Worm (Caenorhabditis elegans) whole organism, young adult: ENCODE measurements around the gene fbxa-211.

ENCODE experiments used
- B0019.2 ChIP-seq: fragments of 200-800 bp; sonication (Bioruptor generic); conservative IDR thresholded peaks from 2 replicates; pipeline ENCODE4 v1.3.6; 2022; ENCODE audit warnings: missing genetic modification reagents, missing genetic modification characterization, missing compliant biosample characterization
- C06A6.2 ChIP-seq: fragments of 200-800 bp; sonication (Bioruptor generic); conservative IDR thresholded peaks from 2 replicates; pipeline ENCODE4 v1.3.6; 2022; ENCODE audit warnings: missing genetic modification characterization, missing compliant biosample characterization
- F52B5.7 ChIP-seq: sonication (generic microtip); optimal IDR thresholded peaks from 2 replicates; lab custom pipeline; 2016; ENCODE audit warnings: mild to moderate bottlenecking, missing genetic modification characterization, missing compliant biosample characterization
- Y53F4B.3 ChIP-seq: fragments of 200-800 bp; sonication (Bioruptor generic); IDR thresholded peaks from 2 replicates; pipeline ENCODE4 v1.3.6; 2022; ENCODE audit warnings: missing genetic modification reagents, missing genetic modification characterization, missing compliant biosample characterization
- Y56A3A.18 ChIP-seq: fragments of 200-800 bp; sonication (Bioruptor generic); IDR thresholded peaks from 2 replicates; pipeline ENCODE4 v1.3.6; 2022; ENCODE audit warnings: missing genetic modification reagents, missing genetic modification characterization, missing compliant biosample characterization
- Y79H2A.3 ChIP-seq: fragments of 200-800 bp; sonication (Bioruptor generic); conservative IDR thresholded peaks from 2 replicates; pipeline ENCODE4 v1.3.6; 2022; ENCODE audit warnings: missing genetic modification reagents, missing genetic modification characterization, missing compliant biosample characterization
- ama-1 ChIP-seq, 3 experiments: fragments of 150-350 bp in 1 of 3; sonication (generic microtip) in 2 of 3; optimal IDR thresholded peaks; 2 replicates each; lab custom pipeline; 2014 to 2018; ENCODE audit warnings: missing biosample characterization in 2 of 3, missing genetic modification characterization in 2 of 3, missing genetic modification reagents in 2 of 3
- attf-5 ChIP-seq: fragments of 200-800 bp; sonication (Bioruptor generic); optimal IDR thresholded peaks from 2 replicates; lab custom pipeline; 2018; ENCODE audit warnings: mild to moderate bottlenecking, missing genetic modification characterization, missing compliant biosample characterization
- bed-1 ChIP-seq: fragments of 200-800 bp; sonication (Bioruptor generic); IDR thresholded peaks from 2 replicates; pipeline ENCODE4 v1.3.6; 2022; ENCODE audit warnings: missing genetic modification reagents, missing genetic modification characterization, missing compliant biosample characterization
- ccch-3 ChIP-seq: fragments of 200-800 bp; sonication (Bioruptor generic); optimal IDR thresholded peaks from 2 replicates; lab custom pipeline; 2018; ENCODE audit warnings: mild to moderate bottlenecking, missing genetic modification characterization, missing compliant biosample characterization
- ceh-27 ChIP-seq: fragments of 200-800 bp; sonication (Bioruptor generic); optimal IDR thresholded peaks from 2 replicates; lab custom pipeline; 2018; ENCODE audit warnings: mild to moderate bottlenecking, missing genetic modification characterization, moderate library complexity, missing compliant biosample characterization
- ceh-58 ChIP-seq: fragments of 200-800 bp; sonication (Bioruptor generic); IDR thresholded peaks from 2 replicates; pipeline ENCODE4 v1.3.6; 2022; ENCODE audit warnings: missing genetic modification characterization, missing compliant biosample characterization
- die-1 ChIP-seq: sonication (generic microtip); optimal IDR thresholded peaks from 2 replicates; lab custom pipeline; 2016; ENCODE audit warnings: missing genotype, mild to moderate bottlenecking, missing genetic modification characterization, missing compliant biosample characterization
- dox-1 ChIP-seq: fragments of 200-800 bp; sonication (Bioruptor generic); IDR thresholded peaks from 2 replicates; pipeline ENCODE4 v1.3.6; 2022; ENCODE audit warnings: missing genetic modification reagents, missing genetic modification characterization, missing compliant biosample characterization
- efl-1 ChIP-seq: fragments of 150-350 bp; optimal IDR thresholded peaks from 2 replicates; lab custom pipeline; 2014; ENCODE audit warnings: missing biosample characterization, missing genetic modification reagents, missing genetic modification characterization
- egrh-3 ChIP-seq: fragments of 200-800 bp; sonication (Bioruptor generic); IDR thresholded peaks from 2 replicates; pipeline ENCODE4 v1.3.6; 2022; ENCODE audit warnings: missing genetic modification reagents, missing genetic modification characterization, missing compliant biosample characterization
- fkh-3 ChIP-seq: sonication (generic microtip); optimal IDR thresholded peaks from 2 replicates; lab custom pipeline; 2016; ENCODE audit warnings: mild to moderate bottlenecking, missing genetic modification characterization, missing compliant biosample characterization
- hlh-26 ChIP-seq: fragments of 200-800 bp; sonication (Bioruptor generic); conservative IDR thresholded peaks from 2 replicates; pipeline ENCODE4 v1.3.6; 2022; ENCODE audit warnings: missing genetic modification reagents, missing genetic modification characterization, missing compliant biosample characterization
- lag-1 ChIP-seq: fragments of 200-800 bp; sonication (Bioruptor generic); IDR thresholded peaks from 2 replicates; pipeline ENCODE4 v1.3.6; 2022; ENCODE audit warnings: missing genetic modification reagents, missing genetic modification characterization, missing compliant biosample characterization
- let-526 ChIP-seq: fragments of 200-800 bp; sonication (Bioruptor generic); IDR thresholded peaks from 2 replicates; pipeline ENCODE4 v1.3.6; 2022; ENCODE audit warnings: missing genetic modification reagents, missing genetic modification characterization, missing compliant biosample characterization
- lin-35 ChIP-seq, 3 experiments: fragments of 150-350 bp in 2 of 3; sonication (generic microtip) in 1 of 3; optimal IDR thresholded peaks; 2 replicates each; lab custom pipeline; 2014 to 2018; ENCODE audit warnings: missing biosample characterization in 3 of 3, missing genetic modification characterization in 3 of 3, missing genetic modification reagents in 3 of 3
- lin-40 ChIP-seq: sonication (generic microtip); optimal IDR thresholded peaks from 2 replicates; lab custom pipeline; 2016; ENCODE audit warnings: missing genetic modification characterization, mild to moderate bottlenecking, missing compliant biosample characterization, missing genotype, missing genetic modification reagents
- lin-54 ChIP-seq: fragments of 200-800 bp; sonication (Bioruptor generic); optimal IDR thresholded peaks from 2 replicates; lab custom pipeline; 2018; ENCODE audit warnings: mild to moderate bottlenecking, missing genetic modification characterization, missing compliant biosample characterization
- lsl-1 ChIP-seq: fragments of 200-800 bp; sonication (Bioruptor generic); optimal IDR thresholded peaks from 2 replicates; lab custom pipeline; 2018; ENCODE audit warnings: mild to moderate bottlenecking, missing genetic modification characterization, moderate library complexity, missing compliant biosample characterization
- madf-8 ChIP-seq: fragments of 200-800 bp; sonication (Bioruptor generic); conservative IDR thresholded peaks from 2 replicates; pipeline ENCODE4 v1.3.6; 2022; ENCODE audit warnings: missing genetic modification reagents, missing genetic modification characterization, missing compliant biosample characterization
- nfya-2 ChIP-seq: fragments of 200-800 bp; sonication (Bioruptor generic); IDR thresholded peaks from 2 replicates; pipeline ENCODE4 v1.3.6; 2022; ENCODE audit warnings: missing genetic modification reagents, missing genetic modification characterization, missing compliant biosample characterization
- nfyb-1 ChIP-seq: fragments of 200-800 bp; sonication (Bioruptor generic); IDR thresholded peaks from 2 replicates; pipeline ENCODE4 v1.3.6; 2022; ENCODE audit warnings: missing genetic modification reagents, missing genetic modification characterization, missing compliant biosample characterization
- nhr-80 ChIP-seq: sonication (generic microtip); optimal IDR thresholded peaks from 2 replicates; lab custom pipeline; 2016; ENCODE audit warnings: missing genetic modification characterization, missing compliant biosample characterization
- nhr-90 ChIP-seq: sonication (generic microtip); optimal IDR thresholded peaks from 2 replicates; lab custom pipeline; 2016; ENCODE audit warnings: missing genotype, mild to moderate bottlenecking, missing genetic modification characterization, missing compliant biosample characterization
- rec-8 ChIP-seq, 2 experiments: sonication (generic microtip); optimal IDR thresholded peaks; 2 replicates each; lab custom pipeline; 2016; ENCODE audit warnings: mild to moderate bottlenecking in 2 of 2, missing genetic modification characterization in 2 of 2, missing genetic modification reagents in 2 of 2, missing genotype in 2 of 2, missing biosample characterization in 1 of 2, missing compliant biosample characterization in 1 of 2, moderate library complexity in 1 of 2
- rpc-1 ChIP-seq, 2 experiments: fragments of 150-350 bp in 1 of 2; sonication (generic microtip) in 1 of 2; optimal IDR thresholded peaks; 2 replicates each; lab custom pipeline; 2014 to 2018; ENCODE audit warnings: missing biosample characterization in 1 of 2, missing genetic modification characterization in 1 of 2, missing genetic modification reagents in 1 of 2, missing genotype in 1 of 2
- snpc-1.1 ChIP-seq: sonication (generic microtip); optimal IDR thresholded peaks from 2 replicates; lab custom pipeline; 2017; ENCODE audit warnings: missing genetic modification characterization, mild to moderate bottlenecking, missing compliant biosample characterization, antibody characterized with exemption, moderate library complexity, missing genotype, missing genetic modification reagents; ENCODE audit not compliant: insufficient read depth
- sptf-2 ChIP-seq: fragments of 200-800 bp; sonication (Bioruptor generic); optimal IDR thresholded peaks from 2 replicates; lab custom pipeline; 2018; ENCODE audit warnings: mild to moderate bottlenecking, missing genetic modification characterization, missing compliant biosample characterization
- tbp1 ChIP-seq: fragments of 200-800 bp; sonication (Bioruptor generic); optimal IDR thresholded peaks from 2 replicates; lab custom pipeline; 2018; ENCODE audit warnings: mild to moderate bottlenecking, missing genetic modification characterization, missing compliant biosample characterization
- tbx-9 ChIP-seq: sonication (generic microtip); optimal IDR thresholded peaks from 2 replicates; lab custom pipeline; 2016; ENCODE audit warnings: borderline replicate concordance, missing genetic modification characterization, inconsistent platforms, missing compliant biosample characterization
- ztf-22 ChIP-seq: fragments of 200-800 bp; sonication (Bioruptor generic); optimal IDR thresholded peaks from 2 replicates; lab custom pipeline; 2018; ENCODE audit warnings: mild to moderate bottlenecking, missing genetic modification characterization, moderate library complexity, missing compliant biosample characterization
- ztf-3 ChIP-seq: fragments of 200-800 bp; sonication (Bioruptor generic); optimal IDR thresholded peaks from 2 replicates; lab custom pipeline; 2018; ENCODE audit warnings: mild to moderate bottlenecking, missing genetic modification characterization, missing compliant biosample characterization
- ztf-6 ChIP-seq: fragments of 200-800 bp; sonication (Bioruptor generic); IDR thresholded peaks from 2 replicates; pipeline ENCODE4 v1.3.6; 2022; ENCODE audit warnings: missing genetic modification reagents, missing genetic modification characterization, missing compliant biosample characterization

Gene fbxa-211

DNA sequence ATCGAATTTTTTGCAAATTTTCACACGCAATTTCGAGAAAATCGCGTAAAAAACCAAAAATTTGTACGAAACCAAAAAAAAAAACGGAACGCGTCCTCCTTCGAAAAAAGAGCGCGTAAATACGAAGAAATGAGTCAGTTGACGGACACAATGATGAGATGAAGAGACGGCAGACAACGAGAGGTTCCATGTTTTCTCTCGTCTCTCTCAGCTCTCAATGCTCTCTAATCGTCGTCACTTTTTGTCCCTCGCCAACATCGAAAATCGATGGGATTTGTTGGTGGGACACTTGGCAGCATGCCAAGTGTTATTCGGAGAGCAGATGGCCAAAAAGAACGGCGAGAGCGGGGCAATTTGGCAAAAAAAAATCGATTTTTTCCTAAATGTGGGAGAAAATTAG, 48.2 kb upstream of the fbxa-211 start (continued):
- no peak for TF ChIP-seq bed-1 (GFP tag; lab: Robert Waterston, UW)
- TF ChIP-seq efl-1 = peak; percentile 36
- no peak for TF ChIP-seq ztf-3 (GFP tag; lab: Kevin White, UChicago)
- TF ChIP-seq lin-40 (tag; lab: Kevin White, UChicago) = peak; percentile 76
- TF ChIP-seq B0019.2 (GFP tag; lab: Robert Waterston, UW) = no peak
- TF ChIP-seq nhr-90 = no peak
- no peak for TF ChIP-seq egrh-3 (GFP tag; lab: Robert Waterston, UW)
- no peak for TF ChIP-seq ama-1 (optimal IDR thresholded peaks at IDR 0.05; lab: Kevin White, UChicago)
- TF ChIP-seq ama-1 (GFP tag; optimal IDR thresholded peaks at IDR 0.05; lab: Kevin White, UChicago) = no peak
- peak; percentile 67 for TF ChIP-seq attf-5 (GFP tag; lab: Kevin White, UChicago)
- peak; percentile 13 for TF ChIP-seq tbp1 (GFP tag; lab: Kevin White, UChicago)
- no peak for TF ChIP-seq tbx-9 (tag; lab: Kevin White, UChicago)
- TF ChIP-seq dox-1 (GFP tag; lab: Robert Waterston, UW) = no peak; the same call in 1 of the 2 replicates
- no peak for TF ChIP-seq lag-1
- no peak for TF ChIP-seq rpc-1 (optimal IDR thresholded peaks at IDR 0.05; lab: Kevin White, UChicago)
- TF ChIP-seq rpc-1 (tag; optimal IDR thresholded peaks at IDR 0.05; lab: Kevin White, UChicago) = no peak
- no peak for TF ChIP-seq ccch-3
- TF ChIP-seq nfya-2 (GFP tag; lab: Robert Waterston, UW) = no peak
- TF ChIP-seq C06A6.2 (GFP tag; lab: Robert Waterston, UW) = no peak
- no peak for TF ChIP-seq ceh-58
- TF ChIP-seq ztf-6 (GFP tag; lab: Robert Waterston, UW) = no peak
- TF ChIP-seq nfyb-1 (GFP tag; lab: Robert Waterston, UW) = peak; percentile 61
- no peak for TF ChIP-seq Y56A3A.18 (GFP tag; lab: Robert Waterston, UW)
- no peak for TF ChIP-seq Y53F4B.3 (GFP tag; lab: Robert Waterston, UW)
- no peak for TF ChIP-seq snpc-1.1
- TF ChIP-seq Y79H2A.3 (GFP tag; lab: Robert Waterston, UW) = no peak
- peak; percentile 26 for TF ChIP-seq ceh-27
- peak in 2 of 3 experiments; percentile 45 to 76 for TF ChIP-seq lin-35 (GFP tag; optimal IDR thresholded peaks at IDR 0.05; lab: Kevin White, UChicago)
- no peak for TF ChIP-seq hlh-26 (GFP tag; lab: Robert Waterston, UW)
- TF ChIP-seq madf-8 = no peak
- no peak for TF ChIP-seq ztf-22
- TF ChIP-seq fkh-3 (tag; lab: Kevin White, UChicago) = no peak
- peak; percentile 21 for TF ChIP-seq nhr-80
- TF ChIP-seq sptf-2 (GFP tag; lab: Kevin White, UChicago) = no peak
- TF ChIP-seq let-526 = no peak
- TF ChIP-seq F52B5.7 (tag; lab: Kevin White, UChicago) = no peak

DNA sequence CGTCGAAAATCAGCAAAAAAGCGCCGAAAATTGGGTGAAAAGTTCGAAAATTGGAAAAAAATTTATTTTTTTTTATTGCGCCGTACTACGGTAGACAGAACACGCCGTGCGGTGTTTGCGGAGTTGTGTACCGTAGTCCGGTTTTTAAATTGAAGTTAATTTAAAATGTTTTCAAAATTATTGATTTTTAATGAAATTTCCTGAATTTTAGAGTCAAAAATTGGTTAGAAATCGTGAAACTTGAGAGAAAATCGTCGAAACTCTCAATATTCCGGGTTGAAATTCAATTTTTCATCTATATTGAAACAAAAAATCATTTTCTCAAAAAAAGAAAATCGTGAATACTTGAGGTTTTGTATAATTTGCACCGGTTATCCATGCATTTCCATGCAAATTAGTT, 45.5 kb upstream of the fbxa-211 start, which contains the start of gene nova-1:
nova-1 (minus strand) TSS at position 101 of the 400 bp plus-strand sequence.
- TF ChIP-seq lag-1 (no peak), lsl-1 (GFP tag; lab: Kevin White, UChicago) (peak; percentile 78), dox-1 (GFP tag; lab: Robert Waterston, UW) (no peak), lin-54 (GFP tag; lab: Kevin White, UChicago) (no peak), die-1 (tag; lab: Kevin White, UChicago) (no peak), rec-8 (tag; optimal IDR thresholded peaks at IDR 0.05; lab: Kevin White, UChicago) (no peak)
- TF ChIP-seq, all 124 proteins: peak for 1
